Fruit fly (Drosophila melanogaster): ENCODE measurements around the gene mTerf5.

The mTerf5 gene

DNA sequence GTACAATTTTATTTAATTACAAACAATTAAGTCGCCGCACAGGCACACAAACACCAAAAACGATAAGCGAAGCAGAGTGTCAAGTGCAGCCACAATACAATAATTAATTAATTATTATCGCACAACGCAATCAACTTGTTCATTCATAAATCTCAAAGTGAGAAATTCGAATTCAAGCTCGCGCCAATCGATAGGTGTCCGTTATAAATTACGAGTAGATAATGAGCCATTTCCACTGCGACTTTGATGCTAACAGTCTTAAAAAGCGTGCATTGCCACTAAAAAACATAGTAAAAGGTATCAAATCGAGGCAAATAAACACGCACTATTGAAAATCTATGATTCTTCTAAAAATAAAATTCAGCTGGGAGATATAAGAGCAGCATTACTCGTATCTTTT is 6.7 kb upstream of the mTerf5 start (continued):
- TF ChIP-seq CG2116 (GFP tag; optimal IDR thresholded peaks at IDR 0.05), result peak; percentile 10
- TF ChIP-seq CG4730 (GFP tag; IDR thresholded peaks at IDR 0.05), result no peak
- peak; percentile 50 for TF ChIP-seq Med (GFP tag)
- peak; percentile 32 for TF ChIP-seq Sry-δ (GFP tag; optimal IDR thresholded peaks at IDR 0.05)
- TF ChIP-seq sens (GFP tag), result peak; percentile 45
- peak; percentile 20; the same call in 1 of the 3 replicates for TF ChIP-seq row (GFP tag; IDR thresholded peaks at IDR 0.05)
- peak; percentile 42 for TF ChIP-seq stwl (tag; optimal IDR thresholded peaks at IDR 0.05)
- TF ChIP-seq sd (tag; optimal IDR thresholded peaks at IDR 0.05), result no peak
- TF ChIP-seq Dref (GFP tag; IDR thresholded peaks at IDR 0.05), result peak; percentile 46; the same call in 1 of the 2 replicates
- TF ChIP-seq ssp (GFP tag; IDR thresholded peaks at IDR 0.05), result peak; percentile 84
- 0 out of 4 replicates have a peak, but pooled peaks have one; percentile 20 for TF ChIP-seq Dll (GFP tag; IDR thresholded peaks at IDR 0.05; ENCODE audit: partially characterized antibody)
- peak; percentile 43; the same call in 1 of the 2 replicates for TF ChIP-seq CG13287 (GFP tag; IDR thresholded peaks at IDR 0.05; ENCODE audit: partially characterized antibody)

DNA sequence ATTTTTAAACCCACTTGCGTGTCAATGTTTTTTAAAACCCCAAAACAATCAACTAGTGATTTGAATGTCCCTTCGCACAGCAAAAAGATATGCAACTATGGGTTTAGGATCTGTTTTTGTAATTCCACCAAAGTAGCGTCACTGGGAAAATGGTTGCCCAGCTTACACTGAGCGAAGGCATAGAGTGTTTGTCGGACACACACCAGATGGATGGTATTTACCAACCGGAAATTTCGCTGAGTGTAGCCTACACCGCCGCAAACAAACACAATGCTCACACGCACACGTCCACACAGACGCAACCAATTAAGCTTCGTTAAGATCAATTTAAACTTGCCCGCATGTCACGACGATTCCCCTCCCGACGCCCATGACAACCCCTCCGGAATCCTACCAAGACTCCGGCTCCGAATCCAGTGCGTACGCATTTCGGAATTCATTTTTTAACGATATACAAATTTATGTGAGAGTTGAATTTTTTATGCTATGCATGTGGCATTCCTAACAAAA is 5.3 kb upstream of the mTerf5 start:
- TF ChIP-seq CG10321 (GFP tag; IDR thresholded peaks at IDR 0.05) (no peak), CG32532 (GFP tag; IDR thresholded peaks at IDR 0.05) (peak; percentile 58; the same call in 1 of the 2 replicates), Side (GFP tag; optimal IDR thresholded peaks at IDR 0.05) (no peak), CG4617 (GFP tag; optimal IDR thresholded peaks at IDR 0.05; ENCODE audit: borderline replicate concordance) (no peak), CG12391 (tag; optimal IDR thresholded peaks at IDR 0.05) (no peak), vvl (GFP tag; IDR thresholded peaks at IDR 0.05) (peak; percentile 31; the same call in 1 of the 2 replicates), repo (GFP tag; optimal IDR thresholded peaks at IDR 0.05) (peak; percentile 91), Xrp1 (GFP tag; IDR thresholded peaks at IDR 0.05) (0 out of 2 replicates have a peak, but pooled peaks have one; percentile 18), Tbp (GFP tag; optimal IDR thresholded peaks at IDR 0.05) (no peak), CG17328 (GFP tag; IDR thresholded peaks at IDR 0.05) (0 out of 2 replicates have a peak, but pooled peaks have one; percentile 13), pum (GFP tag; optimal IDR thresholded peaks at IDR 0.05) (no peak), prd (optimal IDR thresholded peaks at IDR 0.05) (no peak), prd (GFP tag; IDR thresholded peaks at IDR 0.05) (0 out of 3 replicates have a peak, but pooled peaks have one; percentile 31), Med (GFP tag) (peak; percentile 56), Rfx (GFP tag; IDR thresholded peaks at IDR 0.05) (peak; percentile 31; the same call in 1 of the 2 replicates), CG10543 (GFP tag; optimal IDR thresholded peaks at IDR 0.05) (peak; percentile 19), Nf-YA (GFP tag; IDR thresholded peaks at IDR 0.05) (0 out of 2 replicates have a peak, but pooled peaks have one; percentile 23), ind (GFP tag; optimal IDR thresholded peaks at IDR 0.05) (no peak), CG9932 (GFP tag; IDR thresholded peaks at IDR 0.05) (peak; percentile 27; the same call in 1 of the 2 replicates), sd (tag; optimal IDR thresholded peaks at IDR 0.05) (no peak), mam (GFP tag; optimal IDR thresholded peaks at IDR 0.05) (peak; percentile 6), slbo (GFP tag; IDR thresholded peaks at IDR 0.05) (peak; percentile 24; the same call in 1 of the 2 replicates), ab (GFP tag; optimal IDR thresholded peaks at IDR 0.05) (no peak), h (optimal IDR thresholded peaks at IDR 0.05) (no peak), HLH3B (GFP tag; IDR thresholded peaks at IDR 0.05) (0 out of 2 replicates have a peak, but pooled peaks have one; percentile 21), NK7.1 (GFP tag; optimal IDR thresholded peaks at IDR 0.05) (no peak), bowl (GFP tag; IDR thresholded peaks at IDR 0.05) (0 out of 2 replicates have a peak, but pooled peaks have one; percentile 20), CG12236 (GFP tag; optimal IDR thresholded peaks at IDR 0.05) (no peak), Aef1 (GFP tag; IDR thresholded peaks at IDR 0.05) (no peak), ci (GFP tag; IDR thresholded peaks at IDR 0.05) (peak; percentile 49; the same call in 1 of the 3 replicates), Atf6 (GFP tag; IDR thresholded peaks at IDR 0.05) (peak; percentile 45; the same call in 1 of the 2 replicates), Poxn (GFP tag; IDR thresholded peaks at IDR 0.05) (no peak), CG2120 (GFP tag; optimal IDR thresholded peaks at IDR 0.05) (peak; percentile 35), sens-2 (GFP tag; IDR thresholded peaks at IDR 0.05) (no peak), btn (GFP tag; optimal IDR thresholded peaks at IDR 0.05) (no peak), Abd-B (GFP tag; optimal IDR thresholded peaks at IDR 0.05) (no peak), Awh (GFP tag; IDR thresholded peaks at IDR 0.05) (no peak), gcm (GFP tag; optimal IDR thresholded peaks at IDR 0.05) (peak; percentile 70), dm (GFP tag; optimal IDR thresholded peaks at IDR 0.05) (no peak), otp (GFP tag; IDR thresholded peaks at IDR 0.05) (0 out of 3 replicates have a peak, but pooled peaks have one; percentile 51), chm (GFP tag; IDR thresholded peaks at IDR 0.05) (peak; percentile 10; the same call in 1 of the 2 replicates)
